Worm (Caenorhabditis elegans) whole organism, L3 larva: ENCODE measurements around the gene sri-21.

Experiments
- ceh-82 ChIP-seq: fragments of 150-350 bp; optimal IDR thresholded peaks from 2 replicates; lab custom pipeline; 2014; ENCODE audit warnings: missing biosample characterization, missing genetic modification characterization
- elt-1 ChIP-seq: fragments of 150-350 bp; optimal IDR thresholded peaks from 2 replicates; lab custom pipeline; 2014; ENCODE audit warnings: missing biosample characterization, missing genetic modification characterization
- eor-1 ChIP-seq, 2 experiments: fragments of 150-350 bp; optimal IDR thresholded peaks; 2 replicates each; lab custom pipeline; 2014 to 2018; ENCODE audit warnings: missing biosample characterization in 2 of 2, missing genetic modification characterization in 2 of 2
- fkh-10 ChIP-seq: sonication (generic microtip); optimal IDR thresholded peaks from 2 replicates; lab custom pipeline; 2017; ENCODE audit warnings: missing biosample characterization, missing genetic modification reagents, missing genetic modification characterization
- nhr-12 ChIP-seq: fragments of 150-350 bp; optimal IDR thresholded peaks from 2 replicates; lab custom pipeline; 2014; ENCODE audit warnings: missing biosample characterization, missing genetic modification characterization
- nhr-23 ChIP-seq: fragments of 150-350 bp; optimal IDR thresholded peaks from 2 replicates; lab custom pipeline; 2014; ENCODE audit warnings: missing biosample characterization, missing genetic modification reagents, missing genetic modification characterization
- nhr-237 ChIP-seq: fragments of 150-350 bp; optimal IDR thresholded peaks from 2 replicates; lab custom pipeline; 2014; ENCODE audit warnings: missing biosample characterization, missing genetic modification characterization
- nhr-25 ChIP-seq: sonication (generic microtip); optimal IDR thresholded peaks from 2 replicates; lab custom pipeline; 2017; ENCODE audit warnings: missing biosample characterization, missing genetic modification characterization
- nhr-77 ChIP-seq: fragments of 150-350 bp; optimal IDR thresholded peaks from 2 replicates; lab custom pipeline; 2014; ENCODE audit warnings: missing biosample characterization, missing genetic modification characterization
- snpc-4 ChIP-seq: fragments of 150-350 bp; optimal IDR thresholded peaks from 2 replicates; lab custom pipeline; 2014; ENCODE audit warnings: missing biosample characterization, missing genetic modification characterization
- tbx-2 ChIP-seq: sonication (generic microtip); optimal IDR thresholded peaks from 2 replicates; lab custom pipeline; 2016; ENCODE audit warnings: mild to moderate bottlenecking, missing genetic modification characterization, missing compliant biosample characterization

DNA sequence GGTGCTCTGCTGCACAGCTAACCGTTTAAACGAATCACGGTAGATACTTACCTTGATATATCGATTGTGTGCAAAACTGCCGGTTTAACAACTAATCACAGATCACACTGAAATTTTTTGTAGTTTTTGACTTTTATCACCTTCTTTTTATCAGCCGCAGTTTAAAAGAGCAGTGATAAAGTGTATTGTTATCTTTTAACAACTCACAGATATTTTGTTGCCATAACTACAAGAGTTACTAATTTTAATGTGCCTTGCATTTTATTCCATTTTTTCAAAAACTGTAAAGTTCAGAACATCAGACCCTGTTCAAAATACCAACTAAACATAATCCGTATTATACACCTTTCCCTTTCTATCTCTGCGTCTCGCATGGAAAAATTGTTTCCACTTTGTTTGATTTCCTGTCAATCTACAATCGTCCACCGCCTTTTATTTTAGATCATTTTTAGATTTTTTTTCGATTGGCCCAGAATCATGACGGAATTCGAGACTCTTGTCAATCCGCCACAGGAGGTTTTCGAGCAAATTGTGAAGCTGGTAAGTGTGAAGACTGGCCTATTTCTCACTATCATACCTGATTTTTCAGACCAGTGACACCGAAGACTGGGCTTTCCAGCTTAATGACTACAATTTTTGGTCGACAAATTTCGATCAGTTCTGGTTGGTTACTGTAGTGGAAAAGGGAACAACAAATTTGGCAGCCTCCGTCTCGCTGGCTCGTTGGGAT, 3.3 kb downstream of the sri-21 start, which contains the start of gene T24A6.20:
- TF ChIP-seq nhr-237 (tag; lab: Kevin White, UChicago) (no peak), nhr-25 (tag; lab: Kevin White, UChicago) (no peak), nhr-23 (no peak), fkh-10 (GFP tag; lab: Kevin White, UChicago) (no peak), ceh-82 (tag; lab: Kevin White, UChicago) (no peak), tbx-2 (no peak), nhr-12 (no peak), nhr-77 (tag; lab: Kevin White, UChicago) (no peak), snpc-4 (no peak), elt-1 (no peak), eor-1 (tag; optimal IDR thresholded peaks at IDR 0.05; lab: Kevin White, UChicago) (no peak)
